Worm (Caenorhabditis elegans): ENCODE measurements around the gene srx-1.
A peak's percentile ranks its signal among the peaks of the same experiment; 100 is the strongest.

Gene srx-1

ce11 chrV:9003291-9003690 lies at the start of gene srx-1:
srx-1 (plus strand) TSS chrV:9003672.
- no peak for TF ChIP-seq C16A3.4 (tag; optimal IDR thresholded peaks at IDR 0.05)
- TF ChIP-seq nhr-237 (tag; optimal IDR thresholded peaks at IDR 0.05), result no peak
- TF ChIP-seq snpc-4 (tag; optimal IDR thresholded peaks at IDR 0.05), result no peak
- TF ChIP-seq elt-2 (tag; optimal IDR thresholded peaks at IDR 0.05), result no peak
- no peak for TF ChIP-seq efl-1 (optimal IDR thresholded peaks at IDR 0.05)
- no peak for TF ChIP-seq efl-1 (GFP tag; optimal IDR thresholded peaks at IDR 0.05 in 1 of 2)
- no peak for TF ChIP-seq zip-4 (GFP tag; optimal IDR thresholded peaks at IDR 0.05)
- no peak for TF ChIP-seq efl-3 (GFP tag; optimal IDR thresholded peaks at IDR 0.05)
- TF ChIP-seq unc-130 (tag; optimal IDR thresholded peaks at IDR 0.05), result no peak

ce11 chrV:8956387-8957095 lies 46.9 kb upstream of the srx-1 start, which contains the start of gene ttc-17:
ttc-17 (plus strand) TSS chrV:8957045.
- TF ChIP-seq isw-1 (GFP tag; IDR thresholded peaks at IDR 0.05), result no peak
- TF ChIP-seq lsy-2 (tag; optimal IDR thresholded peaks at IDR 0.05), result peak in 1 of 2 experiments; percentile 4
- TF ChIP-seq irx-1 (tag; optimal IDR thresholded peaks at IDR 0.05), result no peak
- TF ChIP-seq blmp-1 (tag; optimal IDR thresholded peaks at IDR 0.05), result peak; percentile 31
- no peak for TF ChIP-seq fkh-8 (tag; optimal IDR thresholded peaks at IDR 0.05)
- TF ChIP-seq elt-3 (tag; optimal IDR thresholded peaks at IDR 0.05), result no peak
- no peak for TF ChIP-seq Y116A8C.19 (tag; optimal IDR thresholded peaks at IDR 0.05; ENCODE audit: borderline replicate concordance)
- no peak for TF ChIP-seq hlh-17 (GFP tag; optimal IDR thresholded peaks at IDR 0.05; ENCODE audit: borderline replicate concordance)
- no peak for TF ChIP-seq ces-1 (GFP tag; optimal IDR thresholded peaks at IDR 0.05)

- TF ChIP-seq elt-2 (tag; optimal IDR thresholded peaks at IDR 0.05) (no peak), nhr-85 (tag) (peak; percentile 79), nhr-71 (tag; optimal IDR thresholded peaks at IDR 0.05) (peak; percentile 10), mep-1 (tag; optimal IDR thresholded peaks at IDR 0.05) (peak; percentile 12), mef-2 (tag; optimal IDR thresholded peaks at IDR 0.05) (no peak), snu-23 (GFP tag; optimal IDR thresholded peaks at IDR 0.05) (peak; percentile 26), lin-14 (GFP tag; optimal IDR thresholded peaks at IDR 0.05) (peak; percentile 66), blmp-1 (tag; optimal IDR thresholded peaks at IDR 0.05) (peak; percentile 42), nhr-12 (tag; optimal IDR thresholded peaks at IDR 0.05) (no peak), nhr-20 (tag; optimal IDR thresholded peaks at IDR 0.05) (peak; percentile 4)
These were observed 39.3 kb upstream of the srx-1 start, which contains the start of gene nhr-44 for ce11 chrV:8964055-8964758. nhr-44 (minus strand) TSS chrV:8964105.

ce11 chrV:8966086-8966485 lies 37.4 kb upstream of the srx-1 start, which contains the start of gene nhr-219:
nhr-219 (minus strand) TSS chrV:8966186.
- TF ChIP-seq tlp-1 (tag; optimal IDR thresholded peaks at IDR 0.05) (no peak), hpl-2 (GFP tag; optimal IDR thresholded peaks at IDR 0.05) (no peak), ceh-82 (tag; optimal IDR thresholded peaks at IDR 0.05) (no peak)

- TF ChIP-seq unc-98 (GFP tag; IDR thresholded peaks at IDR 0.05), result no peak
- TF ChIP-seq ztf-4 (tag; optimal IDR thresholded peaks at IDR 0.05), result no peak
- TF ChIP-seq lin-35 (GFP tag; optimal IDR thresholded peaks at IDR 0.05), result no peak
- no peak for TF ChIP-seq nhr-47 (tag; optimal IDR thresholded peaks at IDR 0.05)
- TF ChIP-seq nhr-85 (tag), result no peak
- TF ChIP-seq swsn-7 (tag; optimal IDR thresholded peaks at IDR 0.05), result no peak
- TF ChIP-seq hlh-17 (GFP tag; optimal IDR thresholded peaks at IDR 0.05; ENCODE audit: borderline replicate concordance), result no peak
- no peak for TF ChIP-seq elt-3 (tag; optimal IDR thresholded peaks at IDR 0.05)
- no peak for TF ChIP-seq blmp-1 (tag; optimal IDR thresholded peaks at IDR 0.05)
- no peak for TF ChIP-seq fkh-10 (GFP tag; optimal IDR thresholded peaks at IDR 0.05)
- no peak for TF ChIP-seq grh-1 (GFP tag; IDR thresholded peaks at IDR 0.05)
- no peak for TF ChIP-seq ceh-90 (tag; optimal IDR thresholded peaks at IDR 0.05)
- no peak for TF ChIP-seq unc-62 (GFP tag; optimal IDR thresholded peaks at IDR 0.05)
- TF ChIP-seq mep-1 (tag; optimal IDR thresholded peaks at IDR 0.05), result no peak
These were observed 31.2 kb upstream of the srx-1 start, which contains the start of gene nhr-195 for ce11 chrV:8972271-8972670. nhr-195 (minus strand) TSS chrV:8972371.
